Fruit fly (Drosophila melanogaster): ENCODE data around the gene CG7252.

DNA sequence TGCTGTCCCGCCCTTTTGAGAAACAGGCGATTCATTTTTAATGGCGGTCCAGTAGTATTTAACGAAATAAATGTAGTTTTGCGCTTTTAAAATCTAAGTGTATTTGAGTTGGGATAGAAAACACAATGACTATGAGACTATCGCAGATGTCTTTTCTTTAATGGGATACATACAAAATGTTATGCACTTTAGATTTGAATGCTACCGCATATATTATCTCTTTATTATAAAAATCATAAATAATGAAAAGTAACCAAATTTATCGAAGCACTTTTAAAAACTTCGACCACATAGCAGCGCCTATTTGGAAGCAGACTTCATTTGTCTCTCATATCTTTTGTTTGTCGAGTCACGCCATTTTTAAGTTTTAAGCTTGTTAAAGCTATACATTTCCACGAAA is 22.8 kb upstream of the CG7252 start, which contains the start of gene SdhAL:
- TF ChIP-seq h (optimal IDR thresholded peaks at IDR 0.05) (no peak), Sin3A (optimal IDR thresholded peaks at IDR 0.05) (no peak), psq (optimal IDR thresholded peaks at IDR 0.05) (no peak), Myc (optimal IDR thresholded peaks at IDR 0.05) (no peak), ttk (optimal IDR thresholded peaks at IDR 0.05) (no peak), insv (optimal IDR thresholded peaks at IDR 0.05) (no peak)
